Worm (Caenorhabditis elegans) whole organism, L4/young adult: Measurements from ENCODE around the gene mab-5.
A peak's percentile ranks its signal among the peaks of the same experiment; 100 is the strongest.

Experiments used
- W03F9.2 ChIP-seq: fragments of 150-350 bp; optimal IDR thresholded peaks from 2 replicates; lab custom pipeline; 2014; ENCODE audit warnings: missing biosample characterization, missing genetic modification characterization
- dao-5 ChIP-seq: sonication (generic microtip); optimal IDR thresholded peaks from 2 replicates; lab custom pipeline; 2016; ENCODE audit warnings: missing genotype, missing genetic modification characterization, moderate library complexity, missing compliant biosample characterization
- him-1 ChIP-seq: sonication (generic microtip); optimal IDR thresholded peaks from 2 replicates; lab custom pipeline; 2016; ENCODE audit warnings: missing genotype, missing genetic modification reagents, missing genetic modification characterization, missing compliant biosample characterization

mab-5 gene

DNA sequence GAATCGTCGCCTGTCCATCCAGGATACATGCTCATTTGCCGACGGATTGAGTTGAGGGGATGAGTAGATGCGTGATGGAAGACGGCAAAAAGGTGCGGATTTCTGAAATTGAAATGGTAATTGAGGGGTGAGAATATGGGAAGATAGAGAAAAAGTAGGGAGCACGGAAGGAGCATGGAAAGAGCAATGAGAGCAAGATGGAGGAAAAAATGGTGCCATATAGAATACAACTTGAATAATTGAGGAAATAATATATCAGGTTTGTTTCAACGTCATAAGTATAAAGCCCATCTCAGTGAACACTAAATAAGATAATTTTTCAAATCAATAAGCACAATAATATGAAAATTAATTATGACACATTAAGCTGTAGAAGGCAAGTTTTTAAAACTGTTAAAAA lies at the start of gene mab-5:
Gene mab-5 (minus strand): TSS at position 101 of the 400 bp plus-strand sequence.
- TF ChIP-seq him-1 (no peak), W03F9.2 (tag; lab: Kevin White, UChicago) (no peak), dao-5 (tag; lab: Kevin White, UChicago) (no peak)

DNA sequence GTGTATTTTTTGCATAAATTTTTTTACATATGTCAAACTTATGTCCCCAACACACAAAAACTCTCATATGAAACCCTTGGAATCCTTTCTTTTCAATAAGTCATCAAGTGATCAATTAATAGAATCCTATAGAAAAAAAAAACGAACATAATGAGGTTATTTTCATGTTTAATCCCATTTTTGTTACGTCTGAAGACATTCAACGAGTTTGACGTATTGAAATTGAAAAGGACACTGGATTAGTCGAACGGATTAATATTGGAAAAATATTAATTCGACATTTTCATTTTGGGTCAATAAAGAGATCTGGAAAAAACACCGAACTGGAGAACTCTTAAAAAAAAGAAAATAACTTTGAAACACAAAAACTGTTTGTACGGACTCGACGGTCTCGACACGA lies 49.2 kb upstream of the mab-5 start:
- no peak for TF ChIP-seq dao-5 (tag; lab: Kevin White, UChicago)
- no peak for TF ChIP-seq W03F9.2 (tag; lab: Kevin White, UChicago)
- TF ChIP-seq him-1 = no peak

DNA sequence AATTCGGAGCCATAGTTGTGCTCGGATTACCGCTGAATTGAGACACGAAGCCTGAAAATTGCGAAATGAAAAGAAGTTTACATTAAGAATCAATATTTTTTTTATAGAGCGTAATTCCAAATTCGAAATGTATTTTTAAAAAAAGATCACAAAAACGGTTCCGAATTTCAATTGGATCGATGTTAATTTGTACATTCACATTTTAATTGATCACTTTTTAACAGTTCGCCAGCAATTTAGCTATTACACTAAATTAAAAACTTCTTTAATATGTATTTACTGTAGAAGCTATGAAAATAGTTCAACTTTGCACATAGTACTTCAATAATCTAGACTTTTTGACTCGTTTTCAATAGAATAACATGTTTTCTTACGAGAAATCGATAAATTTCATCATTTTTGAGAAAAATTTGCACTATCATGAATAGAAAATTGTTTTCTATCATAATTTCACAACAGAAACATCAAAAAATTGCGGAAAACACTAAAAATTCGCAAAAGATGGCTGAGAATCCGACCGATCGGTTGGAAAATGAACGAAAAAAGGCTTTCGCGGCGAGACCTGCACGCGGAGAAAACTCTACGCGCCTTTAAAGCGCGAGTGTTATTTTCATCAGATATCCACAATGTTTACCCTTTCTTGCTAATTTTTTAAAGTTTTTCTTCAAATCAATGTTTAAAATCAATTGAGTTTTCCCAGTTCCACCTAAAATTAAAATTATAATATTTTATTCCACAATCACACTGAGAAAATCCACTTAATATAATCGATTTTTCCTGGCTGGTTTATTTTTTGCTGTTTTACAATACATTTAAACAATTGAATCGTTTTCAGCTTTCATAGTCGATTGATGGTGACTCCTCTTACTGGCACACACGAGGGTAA lies 45.6 kb upstream of the mab-5 start, which contains the start of the genes egl-45 and kcmf-1:
Gene egl-45 (minus strand): TSS at position 51 of the 886 bp plus-strand sequence.
Gene kcmf-1 (plus strand): TSS at position 836 of the 886 bp plus-strand sequence.
- TF ChIP-seq W03F9.2 (tag; lab: Kevin White, UChicago) = peak; percentile 50
- no peak for TF ChIP-seq dao-5 (tag; lab: Kevin White, UChicago)
- no peak for TF ChIP-seq him-1

DNA sequence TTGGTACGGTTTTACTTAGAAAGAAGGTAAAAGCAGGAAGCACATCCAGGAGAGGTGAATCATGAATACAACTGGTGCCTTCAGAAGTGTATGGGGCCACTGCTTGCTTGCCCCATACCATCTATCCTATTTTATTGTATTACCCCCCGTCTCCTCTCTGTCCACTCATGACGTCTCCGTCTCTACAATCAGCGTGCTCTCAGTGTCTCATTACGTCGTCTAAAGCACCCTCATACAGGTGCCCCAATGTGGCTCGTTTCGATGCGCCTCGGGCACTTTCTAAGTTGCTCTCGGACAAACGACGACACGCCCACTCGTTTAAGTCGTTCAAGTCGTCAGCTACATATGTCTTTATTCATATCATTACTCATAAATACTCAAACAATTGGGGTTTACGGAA lies 40.8 kb upstream of the mab-5 start:
- no peak for TF ChIP-seq W03F9.2 (tag; lab: Kevin White, UChicago)
- TF ChIP-seq dao-5 (tag; lab: Kevin White, UChicago) = no peak
- no peak for TF ChIP-seq him-1

DNA sequence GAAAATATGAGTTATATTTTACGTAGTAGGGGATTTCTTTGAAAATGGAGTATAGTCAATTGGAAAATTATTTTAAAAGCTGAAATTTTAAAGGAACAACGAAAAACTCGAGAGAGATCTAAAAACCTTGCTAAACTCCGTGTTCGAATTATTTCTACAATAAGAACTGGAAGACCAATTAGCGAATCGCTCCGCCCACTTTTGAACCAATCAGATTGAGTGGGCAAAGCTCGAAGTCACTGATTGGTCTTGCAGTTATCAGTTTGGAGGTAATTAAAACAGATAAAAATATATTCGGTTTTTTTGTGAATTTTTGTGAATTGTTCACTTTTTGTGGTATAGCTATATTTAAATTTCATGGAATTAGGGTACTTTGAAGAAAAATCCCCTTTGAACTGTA lies 40.0 kb upstream of the mab-5 start:
- TF ChIP-seq W03F9.2 (tag; lab: Kevin White, UChicago) = no peak
- TF ChIP-seq him-1 = no peak
- TF ChIP-seq dao-5 (tag; lab: Kevin White, UChicago) = no peak

DNA sequence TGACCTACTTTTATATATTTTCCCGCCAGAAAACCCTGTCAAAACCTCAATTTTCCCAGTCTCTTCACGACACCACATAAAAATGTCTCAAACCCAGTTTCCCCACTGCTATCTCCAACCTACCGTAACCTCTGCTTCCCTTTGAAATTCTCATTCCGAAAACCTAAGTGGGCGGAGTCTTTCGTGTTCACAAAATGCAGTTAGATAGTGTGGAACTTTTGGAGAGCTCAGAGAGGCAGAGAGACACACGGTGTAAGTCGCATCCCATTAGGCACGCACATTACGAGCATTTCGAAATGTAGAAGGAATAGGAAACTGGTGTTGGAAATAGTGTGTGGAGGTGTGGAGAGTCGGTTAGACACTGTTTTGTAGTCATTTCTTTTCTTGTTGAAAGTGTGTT lies 36.6 kb upstream of the mab-5 start:
- TF ChIP-seq him-1 = no peak
- no peak for TF ChIP-seq W03F9.2 (tag; lab: Kevin White, UChicago)
- TF ChIP-seq dao-5 (tag; lab: Kevin White, UChicago) = no peak

DNA sequence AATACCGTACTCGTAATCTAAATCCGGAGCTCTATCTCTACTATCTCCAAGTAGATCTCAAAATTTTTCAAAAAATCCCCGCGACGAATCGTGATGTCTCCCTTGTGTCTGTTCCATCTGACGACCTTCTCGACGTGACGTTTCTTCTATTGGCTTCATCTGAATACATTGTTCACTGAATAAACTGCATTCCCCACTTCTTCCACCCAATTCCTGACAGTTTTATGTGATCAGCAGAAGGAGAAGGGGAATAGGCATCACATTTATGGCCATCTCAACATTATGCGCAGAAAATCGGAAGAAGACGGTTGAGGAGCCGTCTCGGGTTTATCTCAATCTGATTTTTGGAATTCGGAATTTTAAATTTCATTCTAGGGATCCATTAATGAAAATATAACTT lies 35.7 kb upstream of the mab-5 start:
- TF ChIP-seq W03F9.2 (tag; lab: Kevin White, UChicago) (no peak), dao-5 (tag; lab: Kevin White, UChicago) (no peak), him-1 (no peak)

DNA sequence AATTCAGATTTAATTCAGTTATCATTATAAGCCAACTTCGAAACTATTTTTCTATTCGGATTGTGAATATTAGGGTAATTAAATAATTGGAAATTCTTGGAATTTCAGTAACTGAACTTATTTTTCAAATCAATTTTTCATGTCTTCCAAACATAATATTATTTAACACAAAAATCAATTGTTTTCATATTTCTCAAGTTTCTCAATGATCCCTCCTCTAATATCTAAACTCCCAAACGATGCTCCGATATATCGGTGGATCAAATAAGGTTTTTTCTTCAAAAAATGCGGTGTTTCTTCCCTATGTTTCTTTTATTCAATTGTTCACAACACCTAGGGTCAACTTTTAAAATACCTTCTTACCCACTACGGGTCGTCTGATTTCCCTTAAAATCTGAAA lies 33.2 kb upstream of the mab-5 start:
- TF ChIP-seq him-1 (no peak), dao-5 (tag; lab: Kevin White, UChicago) (no peak), W03F9.2 (tag; lab: Kevin White, UChicago) (no peak)

DNA sequence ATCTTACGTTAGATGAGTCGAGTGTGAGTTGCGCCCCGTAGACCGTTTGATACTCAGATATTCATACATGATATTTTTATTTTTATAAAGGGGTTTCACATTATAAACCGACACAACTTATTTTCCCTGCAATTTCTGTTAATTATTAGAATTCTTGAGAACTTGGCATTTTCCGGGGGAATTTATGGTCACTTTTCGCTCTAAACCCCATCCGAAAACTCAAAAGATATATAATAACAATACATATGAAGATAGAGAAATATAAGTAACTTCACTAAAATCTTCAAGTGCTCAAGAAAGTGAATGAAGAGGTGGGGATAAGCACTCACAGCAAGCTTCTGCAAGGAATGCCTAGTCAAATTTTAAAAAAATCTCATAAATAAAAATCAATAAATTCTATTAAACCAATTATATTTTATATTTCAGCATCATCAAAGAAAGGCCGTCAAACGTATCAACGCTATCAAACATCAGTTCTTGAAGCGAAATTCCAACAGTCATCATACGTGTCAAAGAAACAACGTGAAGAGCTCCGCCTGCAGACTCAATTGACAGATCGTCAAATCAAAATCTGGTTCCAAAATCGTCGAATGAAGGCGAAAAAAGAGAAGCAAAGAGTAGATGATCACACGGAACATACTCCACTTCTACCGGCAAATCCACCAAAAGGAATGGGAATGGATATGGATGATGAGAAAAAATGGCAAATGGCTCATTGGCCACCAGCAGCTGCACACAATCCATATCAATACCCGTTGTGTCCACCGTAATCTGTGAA lies 32.5 kb upstream of the mab-5 start:
- TF ChIP-seq him-1 = no peak
- no peak for TF ChIP-seq W03F9.2 (tag; lab: Kevin White, UChicago)
- TF ChIP-seq dao-5 (tag; lab: Kevin White, UChicago) = no peak

DNA sequence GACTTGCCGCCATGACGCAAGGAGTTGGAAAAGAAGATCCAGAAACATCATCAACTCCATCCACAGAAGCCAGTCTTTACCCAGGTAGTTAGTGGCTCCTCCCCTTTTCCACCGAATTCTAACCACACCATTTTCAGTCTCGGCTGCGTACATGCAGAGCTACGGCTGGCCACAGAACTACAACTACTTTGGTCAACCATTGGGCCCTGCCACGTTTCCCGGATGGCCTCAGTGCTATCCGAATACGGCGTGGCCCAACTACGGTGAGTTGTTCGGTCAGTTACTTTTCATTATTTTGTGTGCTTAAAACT lies 31.8 kb upstream of the mab-5 start:
- no peak for TF ChIP-seq dao-5 (tag; lab: Kevin White, UChicago)
- no peak for TF ChIP-seq W03F9.2 (tag; lab: Kevin White, UChicago)

DNA sequence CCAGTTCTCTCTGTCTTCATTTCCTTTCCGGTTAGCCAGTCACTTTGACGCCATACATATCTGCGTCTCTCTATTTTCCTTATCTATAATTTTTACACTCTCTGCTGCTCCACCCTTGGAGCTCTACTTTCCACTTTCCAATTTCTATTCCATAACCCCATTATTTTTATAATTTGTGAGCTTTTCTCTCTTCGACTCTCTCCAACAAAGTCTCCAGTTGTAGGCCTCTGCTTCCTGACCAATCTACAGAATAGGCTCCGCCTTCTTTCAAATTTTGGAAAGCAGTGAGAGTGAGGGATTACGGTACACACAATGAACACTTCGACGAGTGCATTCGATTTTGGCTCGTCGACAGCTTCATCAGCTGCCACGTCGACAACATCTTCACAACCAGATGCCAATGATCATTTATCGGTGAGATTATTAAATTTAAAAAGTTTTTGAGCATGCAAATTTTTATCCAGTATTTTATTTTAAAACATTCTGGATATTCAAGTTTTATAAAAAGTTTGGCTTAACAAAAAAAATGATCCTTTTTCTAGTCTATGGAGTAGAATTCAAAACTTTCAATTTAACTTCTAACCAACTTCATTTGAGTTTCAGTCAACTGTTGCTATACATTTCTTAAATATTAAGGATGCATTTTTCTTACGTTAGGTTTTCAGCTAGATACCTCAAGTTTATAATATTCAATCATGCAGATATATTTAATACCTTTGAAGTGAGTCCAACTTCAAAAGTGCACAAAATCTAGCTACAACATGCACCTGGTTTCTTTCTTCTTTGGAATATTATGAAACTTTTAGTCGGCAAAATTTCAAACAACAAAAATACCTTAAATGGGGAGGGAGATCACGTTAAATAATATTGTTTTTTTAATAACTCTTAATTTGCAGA lies 31.2 kb upstream of the mab-5 start, which contains the start of gene egl-5:
Gene egl-5 (plus strand): TSS at position 216 of the 897 bp plus-strand sequence.
- TF ChIP-seq him-1 (no peak), W03F9.2 (tag; lab: Kevin White, UChicago) (no peak), dao-5 (tag; lab: Kevin White, UChicago) (no peak)

DNA sequence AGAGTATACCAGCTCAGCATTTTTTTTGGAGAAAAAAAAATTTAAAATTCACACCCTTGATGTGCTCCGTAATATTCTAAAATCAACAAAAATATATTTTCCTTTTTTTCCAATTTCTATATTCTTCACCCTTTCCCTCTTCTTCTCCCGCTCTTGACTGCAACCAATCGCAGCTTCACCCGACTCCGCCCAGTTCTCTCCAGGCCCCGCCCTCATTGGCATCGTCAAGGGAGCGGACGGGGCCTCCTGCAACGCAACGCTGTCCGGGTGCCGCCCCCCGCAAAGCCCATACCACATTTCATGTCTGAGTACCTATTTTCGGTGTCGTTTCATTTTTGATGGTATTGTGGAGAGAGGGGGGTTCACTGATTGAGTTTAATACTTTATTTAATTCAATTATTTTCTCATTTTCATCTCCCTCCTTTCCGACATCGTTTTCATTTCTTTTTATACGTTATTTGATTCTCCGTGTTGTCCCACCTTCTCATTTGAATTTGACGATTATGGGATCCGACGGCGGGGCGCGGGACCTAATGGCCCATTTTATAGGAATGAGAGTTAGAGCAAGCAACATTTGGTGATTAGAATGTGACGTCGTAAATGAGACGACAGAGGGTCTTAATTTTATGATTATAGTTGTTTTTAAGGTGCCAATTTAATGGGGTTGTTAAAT lies 29.1 kb upstream of the mab-5 start:
- TF ChIP-seq him-1 (no peak), W03F9.2 (tag; lab: Kevin White, UChicago) (no peak), dao-5 (tag; lab: Kevin White, UChicago) (no peak)

DNA sequence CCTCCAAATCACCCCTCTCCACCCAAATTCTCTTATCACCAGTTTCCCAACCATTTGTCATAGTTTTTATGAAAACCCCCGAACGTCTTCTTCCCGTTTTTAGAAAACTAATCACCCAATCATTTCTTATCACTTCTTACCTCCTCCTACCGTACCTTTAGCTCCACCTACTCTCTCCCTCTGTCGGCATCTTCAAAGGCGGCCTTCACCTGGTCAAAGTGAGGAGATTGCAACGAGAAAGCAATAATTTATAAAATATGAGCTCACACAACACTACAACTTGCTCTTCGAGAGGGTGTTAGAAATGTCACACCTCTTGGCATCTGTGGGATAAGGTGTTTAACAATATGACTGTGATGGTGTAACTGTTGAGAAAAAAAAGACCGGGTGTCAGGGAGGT lies 25.8 kb upstream of the mab-5 start:
- no peak for TF ChIP-seq dao-5 (tag; lab: Kevin White, UChicago)
- no peak for TF ChIP-seq him-1
- TF ChIP-seq W03F9.2 (tag; lab: Kevin White, UChicago) = no peak
